Fruit fly (Drosophila melanogaster) whole organism, embryonic: ENCODE results near the gene Fie.

Experiments
- CG1529 ChIP-seq: fragments of 200-800 bp; sonication (Bioruptor generic); optimal IDR thresholded peaks from 3 replicates; lab custom pipeline; 2018; ENCODE audit warnings: missing biosample characterization, missing genetic modification characterization
- CG2120 ChIP-seq: fragments of 200-800 bp; sonication (Bioruptor generic); optimal IDR thresholded peaks from 3 replicates; lab custom pipeline; 2016; ENCODE audit warnings: missing biosample characterization, missing genetic modification characterization
- CG4424 ChIP-seq: fragments of 200-800 bp; sonication (Bioruptor generic); optimal IDR thresholded peaks from 3 replicates; lab custom pipeline; 2016; ENCODE audit warnings: missing biosample characterization, missing genetic modification characterization
- Chrac-16 ChIP-seq: fragments of 200-800 bp; sonication (Bioruptor generic); optimal IDR thresholded peaks from 3 replicates; lab custom pipeline; 2016; ENCODE audit warnings: missing biosample characterization, missing genetic modification characterization
- ERR ChIP-seq: fragments of 200-800 bp; sonication (Bioruptor generic); optimal IDR thresholded peaks from 2 replicates; lab custom pipeline; 2016; ENCODE audit warnings: missing biosample characterization, missing genetic modification characterization
- cwo ChIP-seq: fragments of 200-800 bp; sonication (Bioruptor generic); optimal IDR thresholded peaks from 3 replicates; lab custom pipeline; 2017; ENCODE audit warnings: missing biosample characterization, missing genetic modification characterization, mild to moderate bottlenecking, moderate library complexity, missing genetic modification reagents
- ind ChIP-seq: fragments of 200-800 bp; sonication (Bioruptor generic); optimal IDR thresholded peaks from 3 replicates; lab custom pipeline; 2016; ENCODE audit warnings: missing biosample characterization, missing genetic modification characterization

DNA sequence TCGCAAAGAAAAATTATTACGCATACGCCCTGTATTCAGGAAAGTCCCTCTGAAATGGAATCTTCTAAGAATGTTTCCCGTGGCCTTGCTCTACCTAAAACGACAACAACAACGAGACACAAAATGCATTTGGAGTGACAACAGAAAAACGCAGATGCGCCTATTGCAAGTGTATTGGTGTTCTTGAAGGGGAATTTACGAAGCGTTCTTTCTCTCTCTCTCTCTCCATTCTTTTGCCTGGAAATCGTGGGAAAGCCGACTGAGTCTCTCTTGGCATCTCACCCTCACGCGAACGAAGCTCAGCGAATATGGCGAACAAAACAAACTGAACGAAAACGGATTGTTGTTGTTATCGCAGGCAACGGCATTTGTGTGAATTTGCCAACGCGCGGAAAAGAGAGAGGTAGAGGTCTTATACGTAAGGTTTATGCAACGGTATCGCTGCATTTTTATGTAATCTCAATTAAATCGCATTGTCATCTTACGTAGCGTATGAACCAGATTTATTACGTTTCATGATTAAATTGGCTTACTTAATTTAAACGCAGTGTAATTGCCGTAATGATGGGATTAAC lies 33.9 kb downstream of the Fie start:
- no peak for TF ChIP-seq CG4424 (GFP tag; lab: Kevin White, UChicago)
- TF ChIP-seq ind: no peak
- TF ChIP-seq ERR (GFP tag; lab: Kevin White, UChicago): no peak
- no peak for TF ChIP-seq cwo (GFP tag; lab: Kevin White, UChicago)
- no peak for TF ChIP-seq CG2120 (GFP tag; lab: Kevin White, UChicago)
- no peak for TF ChIP-seq Chrac-16
- TF ChIP-seq CG1529 (GFP tag; lab: Kevin White, UChicago): no peak
